Fruit fly (Drosophila melanogaster) whole organism, embryonic: Measurements from ENCODE around the gene Rh5.

Source experiments
- ATbp ChIP-seq: fragments of 200-800 bp; sonication (Bioruptor generic); optimal IDR thresholded peaks from 2 replicates; lab custom pipeline; 2017; ENCODE audit warnings: missing biosample characterization, mild to moderate bottlenecking, missing genetic modification characterization, missing genetic modification reagents
- B-H2 ChIP-seq: fragments of 200-800 bp; sonication (Bioruptor generic); optimal IDR thresholded peaks from 2 replicates; lab custom pipeline; 2018; ENCODE audit warnings: missing biosample characterization, mild to moderate bottlenecking, missing genetic modification characterization
- CG10565 ChIP-seq: fragments of 200-800 bp; sonication (Bioruptor generic); optimal IDR thresholded peaks from 3 replicates; lab custom pipeline; 2016; ENCODE audit warnings: missing biosample characterization, mild to moderate bottlenecking, missing genetic modification characterization
- CG10959 ChIP-seq: fragments of 200-800 bp; sonication (Bioruptor generic); IDR thresholded peaks from 2 replicates; pipeline ENCODE4 v1.3.6; 2022; ENCODE audit warnings: missing biosample characterization, missing genetic modification characterization
- CG11093 ChIP-seq: fragments of 200-800 bp; sonication (Bioruptor generic); IDR thresholded peaks from 3 replicates; pipeline ENCODE4 v1.3.6; 2022; ENCODE audit warnings: missing biosample characterization, missing genetic modification characterization
- CG13296 ChIP-seq: fragments of 200-800 bp; sonication (Bioruptor generic); optimal IDR thresholded peaks from 3 replicates; lab custom pipeline; 2018; ENCODE audit warnings: missing biosample characterization, mild to moderate bottlenecking, missing genetic modification characterization
- CG14710 ChIP-seq: fragments of 200-800 bp; sonication (Bioruptor generic); optimal IDR thresholded peaks from 3 replicates; lab custom pipeline; 2019; ENCODE audit warnings: missing biosample characterization, mild to moderate bottlenecking, missing genetic modification characterization, moderate library complexity
- CG14965 ChIP-seq: fragments of 200-800 bp; sonication (Bioruptor generic); optimal IDR thresholded peaks from 2 replicates; lab custom pipeline; 2016; ENCODE audit warnings: missing biosample characterization, missing genetic modification characterization, borderline replicate concordance
- CG17802 ChIP-seq: fragments of 200-800 bp; sonication (Bioruptor generic); optimal IDR thresholded peaks from 2 replicates; lab custom pipeline; 2018; ENCODE audit warnings: missing biosample characterization, mild to moderate bottlenecking, missing genetic modification characterization, moderate library complexity
- CG18476 ChIP-seq: fragments of 200-800 bp; sonication (Bioruptor generic); optimal IDR thresholded peaks from 2 replicates; lab custom pipeline; 2016; ENCODE audit warnings: missing biosample characterization, mild to moderate bottlenecking, missing genetic modification characterization
- CG2120 ChIP-seq: fragments of 200-800 bp; sonication (Bioruptor generic); optimal IDR thresholded peaks from 3 replicates; lab custom pipeline; 2016; ENCODE audit warnings: missing biosample characterization, missing genetic modification characterization
- CG2678 ChIP-seq: fragments of 200-800 bp; sonication (Bioruptor generic); optimal IDR thresholded peaks from 3 replicates; lab custom pipeline; 2019; ENCODE audit warnings: missing biosample characterization, mild to moderate bottlenecking, missing genetic modification characterization, moderate library complexity
- CG30020 ChIP-seq: fragments of 200-800 bp; optimal IDR thresholded peaks from 2 replicates; lab custom pipeline; 2019; ENCODE audit warnings: missing biosample characterization, mild to moderate bottlenecking, missing genetic modification characterization, moderate library complexity
- CG30431 ChIP-seq: fragments of 200-800 bp; sonication (Bioruptor generic); optimal IDR thresholded peaks from 2 replicates; lab custom pipeline; 2017; ENCODE audit warnings: missing biosample characterization, missing genetic modification characterization
- CG4424 ChIP-seq: fragments of 200-800 bp; sonication (Bioruptor generic); optimal IDR thresholded peaks from 3 replicates; lab custom pipeline; 2016; ENCODE audit warnings: missing biosample characterization, missing genetic modification characterization
- CG4730 ChIP-seq: fragments of 200-800 bp; sonication (Bioruptor generic); IDR thresholded peaks from 2 replicates; pipeline ENCODE4 v1.3.6; 2022; ENCODE audit warnings: missing biosample characterization, missing genetic modification characterization
- CG4854 ChIP-seq: fragments of 200-800 bp; sonication (Bioruptor generic); optimal IDR thresholded peaks from 2 replicates; lab custom pipeline; 2016; ENCODE audit warnings: missing biosample characterization, missing genetic modification characterization, inconsistent platforms
- CG5180 ChIP-seq: fragments of 200-800 bp; sonication (Bioruptor generic); optimal IDR thresholded peaks from 3 replicates; lab custom pipeline; 2017; ENCODE audit warnings: missing biosample characterization, missing genetic modification characterization, mild to moderate bottlenecking, moderate library complexity, missing genetic modification reagents
- CG7963 ChIP-seq: fragments of 200-800 bp; sonication (Bioruptor generic); IDR thresholded peaks from 3 replicates; pipeline ENCODE4 v1.3.6; 2022; ENCODE audit warnings: missing biosample characterization, missing genetic modification characterization; ENCODE audit not compliant: partially characterized antibody
- CG8281 ChIP-seq: fragments of 200-800 bp; sonication (Bioruptor generic); optimal IDR thresholded peaks from 2 replicates; lab custom pipeline; 2018; ENCODE audit warnings: missing biosample characterization, mild to moderate bottlenecking, missing genetic modification characterization, moderate library complexity
- CG9609 ChIP-seq: fragments of 200-800 bp; sonication (Bioruptor generic); optimal IDR thresholded peaks from 3 replicates; lab custom pipeline; 2016; ENCODE audit warnings: missing biosample characterization, missing genetic modification characterization
- Dbx ChIP-seq: fragments of 200-800 bp; sonication (Bioruptor generic); IDR thresholded peaks from 3 replicates; pipeline ENCODE4 v1.3.6; 2022; ENCODE audit warnings: missing biosample characterization, missing genetic modification characterization
- Doc3 ChIP-seq: fragments of 200-800 bp; sonication (Bioruptor generic); IDR thresholded peaks from 3 replicates; pipeline ENCODE4 v1.3.6; 2022; ENCODE audit warnings: missing biosample characterization, missing genetic modification characterization; ENCODE audit not compliant: partially characterized antibody
- GATAe ChIP-seq: fragments of 200-800 bp; sonication (Bioruptor generic); conservative IDR thresholded peaks from 2 replicates; pipeline ENCODE4 v1.3.6; 2022; ENCODE audit warnings: missing biosample characterization, missing genetic modification characterization
- H2.0 ChIP-seq: fragments of 200-800 bp; sonication (Bioruptor generic); IDR thresholded peaks from 2 replicates; pipeline ENCODE4 v1.3.6; 2022; ENCODE audit warnings: missing biosample characterization, missing genetic modification characterization
- HmgD ChIP-seq: fragments of 200-800 bp; sonication (Bioruptor generic); optimal IDR thresholded peaks from 3 replicates; lab custom pipeline; 2016; ENCODE audit warnings: missing biosample characterization, missing genetic modification characterization
- Hr51 ChIP-seq, 2 experiments: fragments of 200-800 bp; sonication (Bioruptor generic); optimal IDR thresholded peaks; 2 replicates in 1 of 2; 3 replicates in 1 of 2; lab custom pipeline; 2016 to 2018; ENCODE audit warnings: missing biosample characterization in 2 of 2, missing genetic modification characterization in 2 of 2, mild to moderate bottlenecking in 1 of 2, moderate library complexity in 1 of 2
- Jarid2 ChIP-seq: fragments of 200-800 bp; sonication (Bioruptor generic); optimal IDR thresholded peaks from 3 replicates; lab custom pipeline; 2017; ENCODE audit warnings: mild to moderate bottlenecking, missing biosample characterization, missing genetic modification reagents, missing genetic modification characterization
- Kr ChIP-seq: fragments of 200-800 bp; sonication (Bioruptor generic); optimal IDR thresholded peaks from 2 replicates; lab custom pipeline; 2017; ENCODE audit warnings: missing biosample characterization, mild to moderate bottlenecking, missing genetic modification characterization
- Lim3 ChIP-seq: fragments of 200-800 bp; sonication (Bioruptor generic); IDR thresholded peaks from 2 replicates; pipeline ENCODE4 v1.3.6; 2022; ENCODE audit warnings: missing biosample characterization, missing genetic modification characterization
- Mes4 ChIP-seq: fragments of 200-800 bp; sonication (Bioruptor generic); optimal IDR thresholded peaks from 2 replicates; lab custom pipeline; 2016; ENCODE audit warnings: missing biosample characterization, missing genetic modification characterization
- Rfx ChIP-seq: fragments of 200-800 bp; sonication (Bioruptor generic); IDR thresholded peaks from 2 replicates; pipeline ENCODE4 v1.3.6; 2022; ENCODE audit warnings: missing biosample characterization, missing genetic modification characterization
- Taf1 ChIP-seq: fragments of 200-800 bp; sonication (Bioruptor generic); IDR thresholded peaks from 2 replicates; pipeline ENCODE4 v1.3.6; 2022; ENCODE audit warnings: missing biosample characterization, missing genetic modification characterization
- cad ChIP-seq: fragments of >200 bp; optimal IDR thresholded peaks from 2 replicates; lab custom pipeline; 2017; ENCODE audit warnings: missing biosample characterization, missing genetic modification characterization
- chinmo ChIP-seq: fragments of 200-800 bp; sonication (Bioruptor generic); IDR thresholded peaks from 4 replicates; pipeline ENCODE4 v1.3.6; 2022; ENCODE audit warnings: missing biosample characterization, missing genetic modification characterization; ENCODE audit not compliant: partially characterized antibody
- ci ChIP-seq: fragments of 200-800 bp; sonication (Bioruptor generic); IDR thresholded peaks from 3 replicates; pipeline ENCODE4 v1.3.6; 2022; ENCODE audit warnings: missing biosample characterization, missing genetic modification characterization
- crol ChIP-seq: fragments of 200-800 bp; sonication (Bioruptor generic); IDR thresholded peaks from 2 replicates; pipeline ENCODE4 v1.3.6; 2022; ENCODE audit warnings: missing biosample characterization, missing genetic modification characterization
- dimm ChIP-seq: fragments of 200-800 bp; sonication (Bioruptor generic); IDR thresholded peaks from 2 replicates; pipeline ENCODE4 v1.3.6; 2022; ENCODE audit warnings: missing biosample characterization, missing genetic modification characterization
- dysf ChIP-seq: fragments of 200-800 bp; sonication (Bioruptor generic); IDR thresholded peaks from 3 replicates; pipeline ENCODE4 v1.3.6; 2022; ENCODE audit warnings: missing biosample characterization, missing genetic modification characterization
- gro ChIP-seq: fragments of 200-800 bp; sonication (Bioruptor generic); optimal IDR thresholded peaks from 2 replicates; lab custom pipeline; 2016; ENCODE audit warnings: missing biosample characterization, missing genetic modification characterization
- gsb ChIP-seq: fragments of 200-800 bp; sonication (Bioruptor generic); IDR thresholded peaks from 2 replicates; pipeline ENCODE4 v1.3.6; 2022; ENCODE audit warnings: missing biosample characterization, missing genetic modification characterization
- h ChIP-seq: fragments of >200 bp; optimal IDR thresholded peaks from 2 replicates; lab custom pipeline; 2017
- jigr1 ChIP-seq: fragments of 200-800 bp; sonication (Bioruptor generic); IDR thresholded peaks from 3 replicates; pipeline ENCODE4 v1.3.6; 2022; ENCODE audit warnings: missing biosample characterization, missing genetic modification characterization
- klu ChIP-seq: fragments of 200-800 bp; sonication (Bioruptor generic); IDR thresholded peaks from 2 replicates; pipeline ENCODE4 v1.3.6; 2022; ENCODE audit warnings: missing biosample characterization, missing genetic modification characterization
- mirr ChIP-seq: fragments of 200-800 bp; sonication (Bioruptor generic); optimal IDR thresholded peaks from 3 replicates; lab custom pipeline; 2018; ENCODE audit warnings: missing biosample characterization, mild to moderate bottlenecking, missing genetic modification characterization
- odd ChIP-seq: fragments of 200-800 bp; sonication (Bioruptor generic); optimal IDR thresholded peaks from 2 replicates; lab custom pipeline; 2017; ENCODE audit warnings: missing biosample characterization, mild to moderate bottlenecking, missing genetic modification characterization
- otp ChIP-seq: fragments of 200-800 bp; sonication (Bioruptor generic); IDR thresholded peaks from 3 replicates; pipeline ENCODE4, ENCODE4 v1.3.6; 2022; ENCODE audit warnings: missing biosample characterization, missing genetic modification characterization
- so ChIP-seq: fragments of 200-800 bp; sonication (Bioruptor generic); IDR thresholded peaks from 3 replicates; pipeline ENCODE4 v1.3.6; 2022; ENCODE audit warnings: missing biosample characterization, missing genetic modification characterization
- toy ChIP-seq: fragments of 200-800 bp; sonication (Bioruptor generic); IDR thresholded peaks from 2 replicates; pipeline ENCODE4 v1.3.6; 2022; ENCODE audit warnings: missing biosample characterization, missing genetic modification characterization
- trh ChIP-seq: fragments of 200-800 bp; sonication (Bioruptor generic); optimal IDR thresholded peaks from 2 replicates; lab custom pipeline; 2016; ENCODE audit warnings: missing biosample characterization, missing genetic modification characterization
- vnd ChIP-seq: fragments of 200-800 bp; sonication (Bioruptor generic); IDR thresholded peaks from 3 replicates; pipeline ENCODE4 v1.3.6; 2022; ENCODE audit warnings: missing biosample characterization, missing genetic modification characterization; ENCODE audit not compliant: partially characterized antibody

The Rh5 gene

DNA sequence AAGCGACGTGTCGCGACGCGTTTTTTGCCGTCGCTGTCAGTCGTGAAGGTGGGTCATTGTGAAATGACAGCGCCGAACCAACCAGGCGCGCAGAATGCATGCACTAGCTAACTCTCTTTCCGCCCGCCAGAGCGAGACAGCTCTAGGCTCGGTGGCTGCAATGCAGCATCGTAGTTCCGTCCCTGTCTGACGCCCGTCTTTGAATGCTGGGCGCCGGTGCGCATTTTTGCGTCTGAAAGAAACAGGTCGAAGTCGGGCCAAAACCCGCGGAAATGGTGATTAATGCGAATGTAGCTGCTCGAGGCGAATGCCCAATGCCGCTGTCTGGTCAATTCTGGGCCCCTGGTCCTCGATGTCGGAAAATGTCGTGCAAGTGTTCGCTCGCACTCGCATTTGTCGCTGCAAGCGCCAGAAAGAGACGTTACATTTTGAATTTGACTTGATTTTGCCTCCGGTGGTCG is 592 bp upstream of the Rh5 start (continued):
- TF ChIP-seq otp (GFP tag; lab: Robert Waterston, UW), result no peak
- TF ChIP-seq odd (GFP tag; lab: Kevin White, UChicago), result peak; percentile 24
- TF ChIP-seq Mes4, result peak; percentile 44
- peak; percentile 41 for TF ChIP-seq CG2678
- no peak for TF ChIP-seq Doc3
- peak; percentile 50 for TF ChIP-seq Jarid2 (GFP tag; lab: Kevin White, UChicago)
- TF ChIP-seq cad, result no peak
- TF ChIP-seq gro (GFP tag; lab: Kevin White, UChicago), result peak; percentile 85
- TF ChIP-seq CG10565 (GFP tag; lab: Kevin White, UChicago), result no peak
- no peak for TF ChIP-seq CG7963 (GFP tag; lab: Robert Waterston, UW)
- TF ChIP-seq vnd (GFP tag; lab: Robert Waterston, UW), result no peak
- TF ChIP-seq CG30431 (GFP tag; lab: Kevin White, UChicago), result no peak
- TF ChIP-seq HmgD (GFP tag; lab: Kevin White, UChicago), result peak; percentile 98
- peak; percentile 58; the same call in 1 of the 3 replicates for TF ChIP-seq CG11093
- no peak for TF ChIP-seq Dbx
- no peak for TF ChIP-seq H2.0 (GFP tag; lab: Robert Waterston, UW)
- no peak for TF ChIP-seq CG9609
- TF ChIP-seq dimm (GFP tag; lab: Robert Waterston, UW), result no peak
- peak; percentile 46 for TF ChIP-seq CG14710 (tag; lab: Kevin White, UChicago)
- TF ChIP-seq ci (GFP tag; lab: Robert Waterston, UW), result no peak
- no peak for TF ChIP-seq klu (GFP tag; lab: Robert Waterston, UW)
- no peak for TF ChIP-seq dysf (GFP tag; lab: Robert Waterston, UW)
- no peak for TF ChIP-seq CG8281 (tag; lab: Kevin White, UChicago)
- TF ChIP-seq trh (GFP tag; lab: Kevin White, UChicago), result no peak
- peak; percentile 80 for TF ChIP-seq mirr (GFP tag; lab: Kevin White, UChicago)
- no peak for TF ChIP-seq toy (GFP tag; lab: Robert Waterston, UW)
- no peak for TF ChIP-seq CG2120 (GFP tag; lab: Kevin White, UChicago)
- TF ChIP-seq GATAe (GFP tag; lab: Robert Waterston, UW), result no peak
- no peak for TF ChIP-seq CG10959 (GFP tag; lab: Robert Waterston, UW)
- no peak for TF ChIP-seq CG14965
- TF ChIP-seq ATbp (GFP tag; lab: Kevin White, UChicago), result peak; percentile 0
- peak; percentile 60 for TF ChIP-seq CG13296
- TF ChIP-seq crol, result no peak
- TF ChIP-seq CG17802 (tag; lab: Kevin White, UChicago), result no peak
- TF ChIP-seq Rfx (GFP tag; lab: Robert Waterston, UW), result no peak
- no peak for TF ChIP-seq chinmo (GFP tag; lab: Robert Waterston, UW)
- peak; percentile 25 for TF ChIP-seq h (lab: Kevin White, UChicago)
- no peak for TF ChIP-seq gsb
- TF ChIP-seq CG4730 (GFP tag; lab: Robert Waterston, UW), result no peak
- no peak for TF ChIP-seq Taf1 (GFP tag; lab: Robert Waterston, UW)
- TF ChIP-seq CG18476, result no peak
- peak; percentile 94 for TF ChIP-seq CG5180 (GFP tag; lab: Kevin White, UChicago)
- no peak for TF ChIP-seq CG30020 (tag; lab: Kevin White, UChicago)
- no peak for TF ChIP-seq so (GFP tag; lab: Robert Waterston, UW)
- TF ChIP-seq Hr51 (GFP tag; optimal IDR thresholded peaks at IDR 0.05; lab: Kevin White, UChicago), result peak; percentile 9 to 69
- TF ChIP-seq B-H2, result peak; percentile 92
- no peak for TF ChIP-seq jigr1 (GFP tag; lab: Robert Waterston, UW)
- TF ChIP-seq Kr (GFP tag; lab: Kevin White, UChicago), result peak; percentile 90
- TF ChIP-seq CG4424 (GFP tag; lab: Kevin White, UChicago), result no peak
- TF ChIP-seq CG4854 (GFP tag; lab: Kevin White, UChicago), result no peak
- no peak for TF ChIP-seq Lim3 (GFP tag; lab: Robert Waterston, UW)
